Worm (Caenorhabditis elegans): ENCODE data around the gene F18A12.7.

DNA sequence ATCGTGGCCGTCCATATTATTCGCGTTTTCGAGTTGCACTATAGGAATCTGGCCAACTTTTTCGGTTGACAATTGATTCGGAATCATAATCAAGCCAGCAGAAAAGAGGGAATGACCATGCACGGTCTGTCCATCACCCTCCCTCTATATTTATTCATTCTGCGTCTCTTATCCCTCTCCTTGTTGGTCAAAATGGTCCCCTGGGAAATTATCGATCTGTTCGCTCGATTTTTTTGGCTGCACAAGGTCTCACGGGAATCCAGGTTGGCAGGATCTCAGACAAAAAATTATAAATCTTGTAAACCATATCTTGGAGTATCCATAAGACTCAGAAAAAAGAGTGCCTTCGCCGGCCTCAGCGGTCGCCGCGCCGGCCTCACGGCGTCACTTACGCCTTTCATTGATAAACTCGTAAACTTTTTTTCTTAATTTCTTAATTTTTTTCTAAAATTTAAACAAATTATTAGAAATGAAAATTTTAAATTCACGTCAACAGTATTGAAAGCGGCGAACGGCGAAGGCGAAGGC lies at the start of gene F18A12.7, which contains the start of gene F18A12.2:
- TF ChIP-seq unc-130 (tag; optimal IDR thresholded peaks at IDR 0.05) (no peak), nhr-11 (tag; optimal IDR thresholded peaks at IDR 0.05) (no peak), aha-1 (tag; optimal IDR thresholded peaks at IDR 0.05) (no peak), tbx-2 (tag; optimal IDR thresholded peaks at IDR 0.05) (no peak), aly-2 (tag; optimal IDR thresholded peaks at IDR 0.05) (no peak), efl-1 (optimal IDR thresholded peaks at IDR 0.05) (no peak), efl-1 (GFP tag; optimal IDR thresholded peaks at IDR 0.05 in 1 of 2) (no peak), snu-23 (GFP tag; optimal IDR thresholded peaks at IDR 0.05) (no peak), ztf-11 (tag; optimal IDR thresholded peaks at IDR 0.05) (no peak)
